Fruit fly (Drosophila melanogaster) whole organism, prepupa: Measurements from ENCODE around the gene rux.

Experiments used
- CG11902 ChIP-seq: fragments of 200-800 bp; sonication (Bioruptor generic); optimal IDR thresholded peaks from 3 replicates; lab custom pipeline; 2016; ENCODE audit warnings: missing biosample characterization, missing genetic modification characterization
- CG1621 ChIP-seq: fragments of 200-800 bp; sonication (Bioruptor generic); optimal IDR thresholded peaks from 3 replicates; lab custom pipeline; 2018; ENCODE audit warnings: missing biosample characterization, mild to moderate bottlenecking, missing genetic modification characterization
- CG31627 ChIP-seq: fragments of 200-800 bp; sonication (Bioruptor generic); optimal IDR thresholded peaks from 3 replicates; lab custom pipeline; 2016; ENCODE audit warnings: missing biosample characterization, missing genetic modification characterization
- CG9139 ChIP-seq: fragments of 200-800 bp; sonication (Bioruptor generic); optimal IDR thresholded peaks from 3 replicates; lab custom pipeline; 2017; ENCODE audit warnings: missing biosample characterization, mild to moderate bottlenecking, missing genetic modification characterization
- Eip78C ChIP-seq: fragments of 200-800 bp; sonication (Bioruptor generic); peaks from one replicate; lab custom pipeline; 2016; ENCODE audit warnings: missing biosample characterization, missing genetic modification characterization
- Ets21C ChIP-seq: fragments of 200-800 bp; sonication (Bioruptor generic); optimal IDR thresholded peaks from 3 replicates; lab custom pipeline; 2016; ENCODE audit warnings: missing biosample characterization, missing genetic modification characterization
- Gug ChIP-seq: fragments of 200-800 bp; sonication (Bioruptor generic); IDR thresholded peaks from 2 replicates; pipeline ENCODE4 v1.3.6; 2022; ENCODE audit warnings: missing biosample characterization, missing genetic modification characterization
- Hr39 ChIP-seq: fragments of 200-800 bp; sonication (Bioruptor generic); optimal IDR thresholded peaks from 2 replicates; lab custom pipeline; 2016; ENCODE audit warnings: missing biosample characterization, missing genetic modification characterization
- Lpt ChIP-seq: fragments of 200-800 bp; sonication (Bioruptor generic); optimal IDR thresholded peaks from 3 replicates; lab custom pipeline; 2016; ENCODE audit warnings: missing biosample characterization, missing genetic modification characterization
- Smox ChIP-seq: fragments of 200-800 bp; sonication (Bioruptor generic); optimal IDR thresholded peaks from 3 replicates; lab custom pipeline; 2016; ENCODE audit warnings: missing biosample characterization, missing genetic modification characterization
- Sox102F ChIP-seq: fragments of 200-800 bp; sonication (Bioruptor generic); optimal IDR thresholded peaks from 2 replicates; lab custom pipeline; 2016; ENCODE audit warnings: missing biosample characterization, mild to moderate bottlenecking, missing genetic modification characterization
- fd59A ChIP-seq: fragments of 200-800 bp; sonication (Bioruptor generic); optimal IDR thresholded peaks from 2 replicates; lab custom pipeline; 2017; ENCODE audit warnings: missing biosample characterization, mild to moderate bottlenecking, missing genetic modification characterization, missing genetic modification reagents

DNA sequence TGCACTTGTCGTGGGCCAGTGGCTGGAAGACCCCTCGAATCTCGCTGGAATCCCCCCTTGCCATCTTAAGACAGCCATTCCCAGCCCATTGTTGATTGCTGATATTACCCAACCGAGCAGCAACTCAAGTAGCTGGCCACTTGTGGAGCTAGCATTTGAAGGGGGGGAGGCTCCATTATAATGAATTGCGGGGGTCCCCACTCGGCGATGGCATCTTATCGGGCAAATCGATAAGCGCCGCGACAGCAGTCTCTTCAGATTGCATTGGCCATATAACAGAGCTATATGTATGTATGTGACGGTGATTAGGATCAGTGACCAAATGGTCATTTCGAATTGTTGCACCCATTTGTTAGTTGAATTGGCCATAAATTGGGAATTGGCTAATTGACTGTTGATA, 24.6 kb upstream of the rux start:
- TF ChIP-seq CG1621 (tag; lab: Kevin White, UChicago) (no peak), Lpt (GFP tag; lab: Kevin White, UChicago) (no peak), CG11902 (GFP tag; lab: Kevin White, UChicago) (no peak), Ets21C (GFP tag; lab: Kevin White, UChicago) (no peak), Sox102F (GFP tag; lab: Kevin White, UChicago) (no peak), Smox (GFP tag; lab: Kevin White, UChicago) (no peak), Gug (GFP tag; lab: Robert Waterston, UW) (no peak), CG31627 (GFP tag; lab: Kevin White, UChicago) (no peak), CG9139 (GFP tag; lab: Kevin White, UChicago) (no peak), fd59A (GFP tag; lab: Kevin White, UChicago) (no peak), Eip78C (GFP tag; lab: Kevin White, UChicago) (no peak), Hr39 (GFP tag; lab: Kevin White, UChicago) (no peak)
